Worm (Caenorhabditis elegans): Measurements from ENCODE around the gene C27A2.12.

C27A2.12 gene

DNA sequence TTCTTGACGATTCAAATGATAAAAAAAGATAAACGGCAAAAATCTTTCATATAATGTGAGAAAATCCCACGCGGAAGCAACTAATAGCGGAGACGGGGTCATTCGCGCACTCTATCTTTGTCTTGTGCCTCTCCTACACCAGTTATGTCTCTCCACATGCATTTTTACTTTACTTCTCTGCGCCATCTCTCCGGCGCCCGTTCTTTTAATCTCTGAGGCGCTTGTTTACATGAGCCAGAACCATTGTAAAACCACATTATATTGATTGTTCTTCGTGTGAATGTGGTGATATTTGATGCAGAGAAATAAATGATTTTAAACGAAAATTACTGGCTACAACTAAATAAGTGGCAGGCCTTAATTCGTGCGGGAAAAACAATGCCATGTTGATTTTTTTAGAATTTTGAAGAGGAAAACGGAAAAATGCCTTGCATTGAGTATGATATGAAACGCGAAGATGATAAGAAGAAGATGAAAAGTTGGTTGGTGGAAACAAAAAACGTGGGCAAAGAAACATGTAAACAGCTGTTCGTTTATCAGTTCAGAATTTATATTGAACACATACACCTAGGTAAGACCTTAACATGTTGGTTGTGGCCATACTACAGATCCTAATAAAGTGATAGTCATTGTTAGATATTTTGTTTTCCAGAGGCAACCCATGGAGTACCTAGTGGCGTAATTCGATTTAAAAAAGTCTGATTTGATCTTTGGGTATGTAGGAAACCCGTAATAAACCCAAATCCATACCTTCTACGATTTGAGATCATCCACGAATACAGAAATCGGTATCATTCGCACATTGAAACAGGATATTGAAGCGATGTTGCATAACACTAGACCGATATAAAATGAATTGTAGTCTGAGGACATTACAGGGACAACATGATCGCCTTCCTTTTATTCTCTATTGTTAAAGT, 34.7 kb upstream of the C27A2.12 start, which contains the start of gene C04G6.2:
Gene C04G6.2 (plus strand): TSS at position 870 of the 920 bp plus-strand sequence.
- TF ChIP-seq F22D6.2 (tag; optimal IDR thresholded peaks at IDR 0.05) = no peak
- TF ChIP-seq hmg-1.2 (GFP tag; IDR thresholded peaks at IDR 0.05) = peak; percentile 92; the same call in 1 of the 2 replicates
- TF ChIP-seq nhr-80 (tag; optimal IDR thresholded peaks at IDR 0.05) = peak; percentile 52
- TF ChIP-seq attf-5 (GFP tag; optimal IDR thresholded peaks at IDR 0.05) = peak; percentile 56
- peak; percentile 48 for TF ChIP-seq pha-4 (tag; optimal IDR thresholded peaks at IDR 0.05)
- TF ChIP-seq B0336.3 (GFP tag; IDR thresholded peaks at IDR 0.05) = no peak

DNA sequence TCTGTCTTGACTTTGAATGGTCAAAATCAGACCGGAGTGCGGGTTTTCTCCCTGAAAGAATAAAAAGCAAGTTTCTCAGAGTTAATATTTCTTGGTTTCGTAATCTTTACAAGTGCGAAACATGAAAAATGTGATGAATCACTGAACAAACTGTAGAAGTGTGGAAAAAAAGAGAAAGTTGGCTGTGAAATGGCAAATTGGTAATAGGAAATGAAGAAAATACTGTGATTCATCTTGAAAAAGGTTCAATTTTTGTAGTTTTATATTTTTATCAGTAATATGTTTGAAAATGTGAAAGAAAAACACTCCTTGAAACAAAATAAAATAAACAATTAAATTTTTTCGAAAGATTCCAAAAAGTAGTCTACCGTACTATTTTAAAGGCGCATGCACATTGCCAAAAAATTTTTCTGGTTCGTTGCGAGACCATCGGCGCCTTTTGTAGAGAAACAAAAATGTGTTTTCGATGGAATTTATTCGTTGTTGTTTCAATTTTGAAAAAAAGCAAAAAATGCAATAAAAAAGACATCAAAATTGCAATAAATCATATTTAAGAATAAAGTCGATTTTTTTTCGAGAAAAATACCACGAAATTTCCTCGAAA, 33.8 kb upstream of the C27A2.12 start, which contains the start of gene pld-1:
Gene pld-1 (minus strand): TSS at position 51 of the 604 bp plus-strand sequence.
- peak; percentile 95 for TF ChIP-seq F33H1.4 (GFP tag; IDR thresholded peaks at IDR 0.05)
- TF ChIP-seq Y53F4B.3 (GFP tag; IDR thresholded peaks at IDR 0.05) = no peak
- TF ChIP-seq zfh-2 (GFP tag; conservative IDR thresholded peaks at IDR 0.05) = no peak
- no peak for TF ChIP-seq lag-1 (GFP tag; IDR thresholded peaks at IDR 0.05)
- TF ChIP-seq xnd-1 (tag; optimal IDR thresholded peaks at IDR 0.05) = peak; percentile 93
- peak; percentile 65 for TF ChIP-seq F49E8.2 (tag; optimal IDR thresholded peaks at IDR 0.05; ENCODE audit: insufficient read depth)
- peak; percentile 96 for TF ChIP-seq madf-6 (GFP tag; IDR thresholded peaks at IDR 0.05)
- no peak for TF ChIP-seq chd-7 (tag; optimal IDR thresholded peaks at IDR 0.05)
- TF ChIP-seq lin-54 (GFP tag; optimal IDR thresholded peaks at IDR 0.05) = peak; percentile 36
- TF ChIP-seq efl-1 (GFP tag; optimal IDR thresholded peaks at IDR 0.05) = peak; percentile 80
- TF ChIP-seq sdz-38 (tag; optimal IDR thresholded peaks at IDR 0.05) = no peak
- no peak for TF ChIP-seq bed-1 (GFP tag; IDR thresholded peaks at IDR 0.05)
- TF ChIP-seq lin-35 (GFP tag; optimal IDR thresholded peaks at IDR 0.05) = no peak
- TF ChIP-seq egl-44 (GFP tag; IDR thresholded peaks at IDR 0.05) = no peak
- no peak for TF ChIP-seq F55B11.4 (tag; optimal IDR thresholded peaks at IDR 0.05; ENCODE audit: borderline replicate concordance, insufficient read depth)
- no peak for TF ChIP-seq B0261.1 (tag; optimal IDR thresholded peaks at IDR 0.05)
- no peak for TF ChIP-seq pha-4 (tag; optimal IDR thresholded peaks at IDR 0.05)
- TF ChIP-seq snpc-1.1 (tag; optimal IDR thresholded peaks at IDR 0.05; ENCODE audit: insufficient read depth) = peak; percentile 43
- no peak for TF ChIP-seq egrh-3 (GFP tag; IDR thresholded peaks at IDR 0.05)
- peak; percentile 43 for TF ChIP-seq snpc-1.3 (tag; optimal IDR thresholded peaks at IDR 0.05; ENCODE audit: insufficient read depth)
- peak; percentile 3 for TF ChIP-seq unc-130 (GFP tag; optimal IDR thresholded peaks at IDR 0.05)
- TF ChIP-seq fkh-3 (tag; optimal IDR thresholded peaks at IDR 0.05) = no peak
- no peak for TF ChIP-seq nhr-80 (tag; optimal IDR thresholded peaks at IDR 0.05)
- no peak for TF ChIP-seq nfya-1 (tag; optimal IDR thresholded peaks at IDR 0.05; ENCODE audit: borderline replicate concordance, insufficient read depth)
- TF ChIP-seq D2030.7 (GFP tag; IDR thresholded peaks at IDR 0.05) = peak; percentile 60
- peak; percentile 97 for TF ChIP-seq lsl-1 (GFP tag; optimal IDR thresholded peaks at IDR 0.05)
- TF ChIP-seq rcor-1 (GFP tag; IDR thresholded peaks at IDR 0.05) = no peak
- TF ChIP-seq nfya-2 (GFP tag; IDR thresholded peaks at IDR 0.05) = no peak
- TF ChIP-seq rpc-1 (optimal IDR thresholded peaks at IDR 0.05) = no peak
- no peak for TF ChIP-seq rpc-1 (tag; optimal IDR thresholded peaks at IDR 0.05)
- no peak for TF ChIP-seq nhr-27 (tag; optimal IDR thresholded peaks at IDR 0.05)
- peak; percentile 86 for TF ChIP-seq madf-8 (GFP tag; conservative IDR thresholded peaks at IDR 0.05)
- TF ChIP-seq ztf-3 (GFP tag; optimal IDR thresholded peaks at IDR 0.05) = no peak
- peak; percentile 76 for TF ChIP-seq snpc-3.4 (tag; optimal IDR thresholded peaks at IDR 0.05)
- peak; percentile 89 for TF ChIP-seq ceh-91 (GFP tag; IDR thresholded peaks at IDR 0.05)
- no peak for TF ChIP-seq snpc-4 (GFP tag; optimal IDR thresholded peaks at IDR 0.05)
- peak in 1 of 4 experiments; percentile 7 for TF ChIP-seq snpc-4 (tag; optimal IDR thresholded peaks at IDR 0.05)
- peak; percentile 25 for TF ChIP-seq tbp1 (GFP tag; optimal IDR thresholded peaks at IDR 0.05)
- peak; percentile 49 for TF ChIP-seq dpl-1 (GFP tag; optimal IDR thresholded peaks at IDR 0.05)
